Worm (Caenorhabditis elegans): ENCODE results near the gene klp-7.

klp-7 gene

DNA sequence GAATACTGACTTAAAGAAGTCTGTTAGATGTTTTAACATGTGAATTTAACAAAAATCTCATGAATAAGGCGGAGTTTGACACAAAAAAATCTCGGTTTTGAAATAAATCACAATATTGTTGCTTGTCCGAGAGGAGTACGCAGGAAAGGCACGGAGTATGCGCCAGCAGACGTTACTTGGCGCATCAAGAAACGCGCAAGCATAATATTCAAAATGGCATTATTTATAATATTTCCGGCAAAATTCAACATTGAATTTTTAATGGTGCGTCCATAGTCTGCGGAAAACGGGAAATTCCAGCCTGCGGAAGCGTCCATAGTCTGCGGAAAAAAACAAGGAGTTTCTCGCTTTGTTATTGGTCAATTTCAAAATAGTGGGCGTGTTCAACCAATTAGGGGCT, 39.1 kb downstream of the klp-7 start, which contains the start of gene pde-12:
TSS of gene pde-12 (minus strand) at position 148 of the 400 bp plus-strand sequence.
- TF ChIP-seq nhr-76 (tag; optimal IDR thresholded peaks at IDR 0.05): no peak
- TF ChIP-seq unc-62 (GFP tag; optimal IDR thresholded peaks at IDR 0.05 in 1 of 2): peak in 1 of 2 experiments; percentile 81
- no peak for TF ChIP-seq unc-62 (tag; optimal IDR thresholded peaks at IDR 0.05)
- 0 out of 2 replicates have a peak, but pooled peaks have one; percentile 34 for TF ChIP-seq lin-29 (GFP tag; IDR thresholded peaks at IDR 0.05)
- peak; percentile 43 for TF ChIP-seq nhr-48 (tag; optimal IDR thresholded peaks at IDR 0.05)
- TF ChIP-seq nhr-25 (tag; optimal IDR thresholded peaks at IDR 0.05; ENCODE audit: borderline replicate concordance, insufficient read depth): no peak
- TF ChIP-seq zag-1 (tag; optimal IDR thresholded peaks at IDR 0.05): no peak
- TF ChIP-seq D1046.2 (GFP tag; IDR thresholded peaks at IDR 0.05): no peak
- peak; percentile 86 for TF ChIP-seq nhr-102 (tag; optimal IDR thresholded peaks at IDR 0.05)
- TF ChIP-seq ama-1 (optimal IDR thresholded peaks at IDR 0.05): no peak
- TF ChIP-seq arid-1 (GFP tag; conservative IDR thresholded peaks at IDR 0.05): 0 out of 2 replicates have a peak, but pooled peaks have one; percentile 35
- peak; percentile 62 for TF ChIP-seq F10B5.3 (tag; optimal IDR thresholded peaks at IDR 0.05)
- TF ChIP-seq Y5F2A.4 (GFP tag; optimal IDR thresholded peaks at IDR 0.05): no peak
- 0 out of 2 replicates have a peak, but pooled peaks have one; percentile 45 for TF ChIP-seq zfp-3 (GFP tag; conservative IDR thresholded peaks at IDR 0.05)
- peak; percentile 89 for TF ChIP-seq lin-38 (GFP tag; IDR thresholded peaks at IDR 0.05)
- TF ChIP-seq mdl-1 (tag; optimal IDR thresholded peaks at IDR 0.05): no peak
- TF ChIP-seq ztf-7 (tag; optimal IDR thresholded peaks at IDR 0.05): peak; percentile 71
- TF ChIP-seq nhr-6 (tag; optimal IDR thresholded peaks at IDR 0.05): peak; percentile 61
- TF ChIP-seq tra-1 (GFP tag; IDR thresholded peaks at IDR 0.05): no peak; the same call in 1 of the 2 replicates
- no peak for TF ChIP-seq zip-11 (GFP tag; IDR thresholded peaks at IDR 0.05)
- peak; percentile 61 for TF ChIP-seq nhr-77 (tag; optimal IDR thresholded peaks at IDR 0.05)
- peak; percentile 40 for TF ChIP-seq lin-15B (tag; optimal IDR thresholded peaks at IDR 0.05)
- TF ChIP-seq zip-2 (tag; optimal IDR thresholded peaks at IDR 0.05): peak; percentile 80
- TF ChIP-seq ZK337.2 (GFP tag; IDR thresholded peaks at IDR 0.05): no peak
- TF ChIP-seq hif-1 (tag; optimal IDR thresholded peaks at IDR 0.05): peak in 1 of 2 experiments; percentile 24
- TF ChIP-seq F26F4.8 (GFP tag; conservative IDR thresholded peaks at IDR 0.05): no peak
- peak; percentile 87 for TF ChIP-seq hmg-1.1 (GFP tag; IDR thresholded peaks at IDR 0.05)
- TF ChIP-seq aly-2 (tag; optimal IDR thresholded peaks at IDR 0.05): no peak
- no peak for TF ChIP-seq daf-8 (GFP tag; IDR thresholded peaks at IDR 0.05)
- TF ChIP-seq zfp-2 (tag; optimal IDR thresholded peaks at IDR 0.05): peak; percentile 4
- no peak for TF ChIP-seq ztf-11 (tag; optimal IDR thresholded peaks at IDR 0.05)
- peak; percentile 63 for TF ChIP-seq spr-3 (GFP tag; optimal IDR thresholded peaks at IDR 0.05)
- TF ChIP-seq Y75B8A.6 (GFP tag; IDR thresholded peaks at IDR 0.05): no peak
- TF ChIP-seq nhr-11 (tag; optimal IDR thresholded peaks at IDR 0.05): peak; percentile 63
- peak; percentile 68 for TF ChIP-seq F37D6.2 (tag; optimal IDR thresholded peaks at IDR 0.05)
- TF ChIP-seq unc-39 (tag; optimal IDR thresholded peaks at IDR 0.05): no peak
- no peak for TF ChIP-seq hlh-11 (tag; optimal IDR thresholded peaks at IDR 0.05)
- TF ChIP-seq rbr-2 (tag; optimal IDR thresholded peaks at IDR 0.05): peak; percentile 79
- no peak for TF ChIP-seq set-16 (GFP tag; IDR thresholded peaks at IDR 0.05)
- no peak for TF ChIP-seq egl-43 (GFP tag; IDR thresholded peaks at IDR 0.05)
- peak; percentile 89 for TF ChIP-seq aha-1 (tag)
- no peak for TF ChIP-seq cey-2 (tag; optimal IDR thresholded peaks at IDR 0.05; ENCODE audit: borderline replicate concordance, insufficient read depth)
- TF ChIP-seq duxl-1 (tag; optimal IDR thresholded peaks at IDR 0.05; ENCODE audit: poor library complexity): no peak
- TF ChIP-seq spr-1 (tag; optimal IDR thresholded peaks at IDR 0.05): peak; percentile 68
- TF ChIP-seq madf-5 (GFP tag; IDR thresholded peaks at IDR 0.05): no peak
- TF ChIP-seq dpl-1 (GFP tag; optimal IDR thresholded peaks at IDR 0.05): peak; percentile 87
- no peak for TF ChIP-seq sdz-12 (GFP tag; optimal IDR thresholded peaks at IDR 0.05)
- TF ChIP-seq dmd-6 (GFP tag; IDR thresholded peaks at IDR 0.05): no peak
- no peak for TF ChIP-seq R02D3.7 (tag; optimal IDR thresholded peaks at IDR 0.05)
- TF ChIP-seq mes-2 (tag; optimal IDR thresholded peaks at IDR 0.05; ENCODE audit: poor library complexity, severe bottlenecking): peak; percentile 96
- peak; percentile 59 for TF ChIP-seq T20F7.1 (GFP tag; optimal IDR thresholded peaks at IDR 0.05)
